Worm (Caenorhabditis elegans) whole organism, late embryonic: Measurements from ENCODE around the gene nhr-195.

Source experiments
- C08G9.2 ChIP-seq: sonication (generic microtip); optimal IDR thresholded peaks from 2 replicates; lab custom pipeline; 2016; ENCODE audit warnings: mild to moderate bottlenecking, missing genetic modification characterization, moderate library complexity, missing compliant biosample characterization
- C38D4.7 ChIP-seq: fragments of 200-800 bp; sonication (Bioruptor generic); optimal IDR thresholded peaks from 2 replicates; lab custom pipeline; 2018; ENCODE audit warnings: mild to moderate bottlenecking, missing genetic modification characterization, moderate library complexity, missing compliant biosample characterization
- K02D7.2 ChIP-seq: sonication (generic microtip); optimal IDR thresholded peaks from 2 replicates; lab custom pipeline; 2017; ENCODE audit warnings: mild to moderate bottlenecking, missing genetic modification characterization, missing compliant biosample characterization
- K09A11.1 ChIP-seq: sonication (generic microtip); optimal IDR thresholded peaks from 2 replicates; lab custom pipeline; 2017; ENCODE audit warnings: antibody characterized with exemption, mild to moderate bottlenecking, missing genetic modification characterization, missing compliant biosample characterization; ENCODE audit not compliant: insufficient read depth
- T23F11.4 ChIP-seq: fragments of 200-800 bp; sonication (Bioruptor generic); optimal IDR thresholded peaks from 2 replicates; lab custom pipeline; 2018; ENCODE audit warnings: mild to moderate bottlenecking, missing genetic modification characterization, missing compliant biosample characterization
- ama-1 ChIP-seq: fragments of 150-350 bp; optimal IDR thresholded peaks from 2 replicates; lab custom pipeline; 2014
- ceh-14 ChIP-seq: sonication (generic microtip); optimal IDR thresholded peaks from 2 replicates; lab custom pipeline; 2016; ENCODE audit warnings: missing genotype, missing genetic modification characterization, missing compliant biosample characterization
- ceh-18 ChIP-seq: sonication (generic microtip); optimal IDR thresholded peaks from 2 replicates; lab custom pipeline; 2016; ENCODE audit warnings: missing genetic modification characterization, missing compliant biosample characterization
- ceh-19 ChIP-seq: fragments of 200-800 bp; sonication (Bioruptor generic); optimal IDR thresholded peaks from 2 replicates; lab custom pipeline; 2018; ENCODE audit warnings: mild to moderate bottlenecking, missing genetic modification characterization, missing compliant biosample characterization
- ceh-31 ChIP-seq: sonication (generic microtip); optimal IDR thresholded peaks from 2 replicates; lab custom pipeline; 2016; ENCODE audit warnings: missing genetic modification characterization, missing compliant biosample characterization
- ceh-34 ChIP-seq: sonication (generic microtip); optimal IDR thresholded peaks from 2 replicates; lab custom pipeline; 2016; ENCODE audit warnings: mild to moderate bottlenecking, missing genetic modification characterization, missing compliant biosample characterization
- ceh-48 ChIP-seq: sonication (generic microtip); optimal IDR thresholded peaks from 2 replicates; lab custom pipeline; 2016; ENCODE audit warnings: missing genetic modification characterization, inconsistent platforms, missing compliant biosample characterization
- che-1 ChIP-seq: sonication (generic microtip); optimal IDR thresholded peaks from 2 replicates; lab custom pipeline; 2016; ENCODE audit warnings: mild to moderate bottlenecking, missing genetic modification characterization, missing compliant biosample characterization
- dmd-4 ChIP-seq: sonication (generic microtip); optimal IDR thresholded peaks from 2 replicates; lab custom pipeline; 2016; ENCODE audit warnings: borderline replicate concordance, missing genetic modification characterization, missing compliant biosample characterization
- dve-1 ChIP-seq: sonication (generic microtip); optimal IDR thresholded peaks from 2 replicates; lab custom pipeline; 2017; ENCODE audit warnings: antibody characterized with exemption, mild to moderate bottlenecking, missing genetic modification characterization, missing compliant biosample characterization
- ets-4 ChIP-seq: sonication (generic microtip); optimal IDR thresholded peaks from 2 replicates; lab custom pipeline; 2016; ENCODE audit warnings: missing genetic modification characterization, missing compliant biosample characterization
- fax-1 ChIP-seq: sonication (generic microtip); optimal IDR thresholded peaks from 2 replicates; lab custom pipeline; 2016; ENCODE audit warnings: missing genotype, missing genetic modification characterization, missing compliant biosample characterization
- fkh-6 ChIP-seq: sonication (generic microtip); optimal IDR thresholded peaks from 2 replicates; lab custom pipeline; 2016; ENCODE audit warnings: missing genetic modification characterization, missing compliant biosample characterization
- gmeb-2 ChIP-seq: sonication (generic microtip); optimal IDR thresholded peaks from 2 replicates; lab custom pipeline; 2016; ENCODE audit warnings: missing genetic modification characterization, inconsistent platforms, missing compliant biosample characterization
- hlh-15 ChIP-seq: sonication (generic microtip); optimal IDR thresholded peaks from 2 replicates; lab custom pipeline; 2016; ENCODE audit warnings: missing genetic modification characterization, missing compliant biosample characterization
- hlh-6 ChIP-seq: sonication (generic microtip); optimal IDR thresholded peaks from 2 replicates; lab custom pipeline; 2016; ENCODE audit warnings: missing genotype, missing genetic modification characterization, missing compliant biosample characterization
- hlh-8 ChIP-seq: sonication (generic microtip); optimal IDR thresholded peaks from 2 replicates; lab custom pipeline; 2016; ENCODE audit warnings: missing genotype, missing genetic modification characterization, missing compliant biosample characterization
- lim-6 ChIP-seq: sonication (generic microtip); optimal IDR thresholded peaks from 2 replicates; lab custom pipeline; 2016; ENCODE audit warnings: missing genetic modification characterization, missing compliant biosample characterization
- madf-2 ChIP-seq: sonication (generic microtip); optimal IDR thresholded peaks from 2 replicates; lab custom pipeline; 2017; ENCODE audit warnings: missing genetic modification characterization, missing compliant biosample characterization
- mec-3 ChIP-seq: sonication (generic microtip); optimal IDR thresholded peaks from 2 replicates; lab custom pipeline; 2016; ENCODE audit warnings: borderline replicate concordance, missing genetic modification characterization, missing compliant biosample characterization
- nhr-11 ChIP-seq: fragments of 150-350 bp; optimal IDR thresholded peaks from 2 replicates; lab custom pipeline; 2014; ENCODE audit warnings: missing biosample characterization, missing genetic modification characterization
- nhr-232 ChIP-seq: sonication (generic microtip); optimal IDR thresholded peaks from 2 replicates; lab custom pipeline; 2016; ENCODE audit warnings: missing genetic modification characterization, missing compliant biosample characterization
- npax-4 ChIP-seq: sonication (generic microtip); optimal IDR thresholded peaks from 2 replicates; lab custom pipeline; 2016; ENCODE audit warnings: missing genetic modification characterization, missing compliant biosample characterization
- pag-3 ChIP-seq: sonication (generic microtip); optimal IDR thresholded peaks from 2 replicates; lab custom pipeline; 2016; ENCODE audit warnings: missing compliant biosample characterization, missing genetic modification characterization, borderline replicate concordance
- pat-9 ChIP-seq: fragments of 200-800 bp; sonication (Bioruptor generic); optimal IDR thresholded peaks from 2 replicates; lab custom pipeline; 2018; ENCODE audit warnings: mild to moderate bottlenecking, missing genetic modification characterization, moderate library complexity, missing compliant biosample characterization
- sox-4 ChIP-seq: sonication (generic microtip); optimal IDR thresholded peaks from 2 replicates; lab custom pipeline; 2017; ENCODE audit warnings: mild to moderate bottlenecking, missing genetic modification characterization, inconsistent platforms, missing compliant biosample characterization
- tbx-2 ChIP-seq: sonication (generic microtip); optimal IDR thresholded peaks from 2 replicates; lab custom pipeline; 2016; ENCODE audit warnings: missing genetic modification characterization, missing compliant biosample characterization
- ttx-3 ChIP-seq: sonication (generic microtip); optimal IDR thresholded peaks from 2 replicates; lab custom pipeline; 2016; ENCODE audit warnings: missing genetic modification reagents, missing genetic modification characterization, missing compliant biosample characterization
- unc-86 ChIP-seq: sonication (generic microtip); optimal IDR thresholded peaks from 2 replicates; lab custom pipeline; 2016; ENCODE audit warnings: missing genetic modification characterization, missing compliant biosample characterization
- zip-5 ChIP-seq: sonication (generic microtip); optimal IDR thresholded peaks from 2 replicates; lab custom pipeline; 2016; ENCODE audit warnings: missing genetic modification characterization, missing compliant biosample characterization
- ztf-16 ChIP-seq: sonication (generic microtip); optimal IDR thresholded peaks from 2 replicates; lab custom pipeline; 2017; ENCODE audit warnings: missing genetic modification characterization, missing compliant biosample characterization

Gene nhr-195

ce11 chrV:8943963-8944362 lies 28.2 kb downstream of the nhr-195 start, which contains the start of gene T19A5.3:
Gene T19A5.3, minus strand, starts transcription at chrV:8944063.
- no peak for TF ChIP-seq ets-4
- no peak for TF ChIP-seq fax-1 (tag; lab: Kevin White, UChicago)
- TF ChIP-seq ama-1 (lab: Kevin White, UChicago): no peak
- no peak for TF ChIP-seq npax-4
- TF ChIP-seq, all 69 proteins: peak for 0

ce11 chrV:8942437-8942978 lies 29.7 kb downstream of the nhr-195 start:
- TF ChIP-seq npax-4 (no peak), pat-9 (tag; lab: Kevin White, UChicago) (no peak), mec-3 (tag; lab: Kevin White, UChicago) (no peak), hlh-15 (no peak), C08G9.2 (tag; lab: Kevin White, UChicago) (no peak), ceh-48 (no peak), nhr-232 (tag; lab: Kevin White, UChicago) (no peak), fkh-6 (tag; lab: Kevin White, UChicago) (no peak), hlh-8 (tag; lab: Kevin White, UChicago) (no peak), zip-5 (tag; lab: Kevin White, UChicago) (no peak), gmeb-2 (no peak), ceh-18 (no peak), che-1 (tag; lab: Kevin White, UChicago) (no peak), ceh-31 (no peak)

- TF ChIP-seq ceh-48: no peak
- TF ChIP-seq ttx-3: no peak
- TF ChIP-seq npax-4: no peak
- no peak for TF ChIP-seq mec-3 (tag; lab: Kevin White, UChicago)
Observed at ce11 chrV:8940419-8940818, 31.8 kb downstream of the nhr-195 start.

ce11 chrV:8939424-8940065 lies 32.6 kb downstream of the nhr-195 start:
- no peak for TF ChIP-seq che-1 (tag; lab: Kevin White, UChicago)
- no peak for TF ChIP-seq unc-86 (tag; lab: Kevin White, UChicago)
- TF ChIP-seq ceh-14 (tag; lab: Kevin White, UChicago): no peak
- no peak for TF ChIP-seq fax-1 (tag; lab: Kevin White, UChicago)
- TF ChIP-seq tbx-2: no peak
- no peak for TF ChIP-seq pag-3
- TF ChIP-seq, all 69 proteins: peak for 0

ce11 chrV:8938943-8939342 lies 33.2 kb downstream of the nhr-195 start:
- TF ChIP-seq ama-1 (lab: Kevin White, UChicago): no peak
- TF ChIP-seq K09A11.1 (tag; lab: Kevin White, UChicago): no peak
- TF ChIP-seq dmd-4 (tag; lab: Kevin White, UChicago): no peak

- TF ChIP-seq mec-3 (tag; lab: Kevin White, UChicago): no peak
- TF ChIP-seq T23F11.4 (GFP tag; lab: Kevin White, UChicago): no peak
- TF ChIP-seq dve-1 (tag; lab: Kevin White, UChicago): no peak
- no peak for TF ChIP-seq ztf-16 (tag; lab: Kevin White, UChicago)
- no peak for TF ChIP-seq fkh-6 (tag; lab: Kevin White, UChicago)
- no peak for TF ChIP-seq ceh-34 (tag; lab: Kevin White, UChicago)
- no peak for TF ChIP-seq nhr-11 (tag; lab: Kevin White, UChicago)
- TF ChIP-seq lim-6: no peak
- TF ChIP-seq che-1 (tag; lab: Kevin White, UChicago): no peak
- no peak for TF ChIP-seq madf-2 (tag; lab: Kevin White, UChicago)
- TF ChIP-seq K02D7.2 (tag; lab: Kevin White, UChicago): no peak
- no peak for TF ChIP-seq ceh-19 (GFP tag; lab: Kevin White, UChicago)
- no peak for TF ChIP-seq hlh-6 (tag; lab: Kevin White, UChicago)
- TF ChIP-seq sox-4 (tag; lab: Kevin White, UChicago): no peak
- TF ChIP-seq C38D4.7: no peak
- no peak for TF ChIP-seq nhr-232 (tag; lab: Kevin White, UChicago)
Observed at ce11 chrV:8938445-8938844, 33.7 kb downstream of the nhr-195 start.
